Worm (Caenorhabditis elegans) whole organism, midembryonic: ENCODE data around the gene srg-36.

Experiments used
- T22C8.4 ChIP-seq: fragments of 200-800 bp; sonication (Bioruptor generic); IDR thresholded peaks from 2 replicates; pipeline ENCODE4 v1.3.6; 2022; ENCODE audit warnings: missing genetic modification characterization, missing compliant biosample characterization
- klf-2 ChIP-seq: fragments of 200-800 bp; sonication (Bioruptor generic); conservative IDR thresholded peaks from 2 replicates; pipeline ENCODE4 v1.3.6; 2022; ENCODE audit warnings: missing genetic modification reagents, missing genetic modification characterization, missing compliant biosample characterization

DNA sequence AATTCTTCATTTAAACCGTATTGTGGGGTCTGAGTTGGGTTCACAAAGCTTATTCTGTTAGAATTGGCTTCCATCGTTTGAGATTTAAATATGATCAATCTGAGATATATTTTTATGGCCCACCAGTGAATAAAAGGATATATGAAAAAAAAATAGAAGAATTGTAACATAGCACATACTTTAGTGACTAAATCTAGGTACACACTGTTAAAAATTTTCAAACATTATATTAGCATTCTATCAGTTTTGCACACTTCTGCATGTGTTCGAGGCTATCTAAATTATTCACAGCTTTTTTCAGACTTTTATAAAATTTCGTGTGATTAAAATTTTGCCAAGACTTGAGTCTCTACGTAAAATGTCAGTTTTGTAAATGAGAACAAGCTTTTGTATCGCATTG lies 47.3 kb upstream of the srg-36 start, which contains the start of gene E02H4.2:
- no peak for TF ChIP-seq klf-2
- no peak for TF ChIP-seq T22C8.4 (GFP tag; lab: Robert Waterston, UW)
